Fruit fly (Drosophila melanogaster) ovary, adult (tissue): ENCODE data around the gene CG33080.

Experiments used
- CG17801 ChIP-seq: fragments of 200-800 bp; optimal IDR thresholded peaks from 2 replicates; lab custom pipeline; 2019; ENCODE audit warnings: missing biosample characterization, mild to moderate bottlenecking, missing genetic modification characterization, moderate library complexity; ENCODE audit not compliant: partially characterized antibody

Gene CG33080

DNA sequence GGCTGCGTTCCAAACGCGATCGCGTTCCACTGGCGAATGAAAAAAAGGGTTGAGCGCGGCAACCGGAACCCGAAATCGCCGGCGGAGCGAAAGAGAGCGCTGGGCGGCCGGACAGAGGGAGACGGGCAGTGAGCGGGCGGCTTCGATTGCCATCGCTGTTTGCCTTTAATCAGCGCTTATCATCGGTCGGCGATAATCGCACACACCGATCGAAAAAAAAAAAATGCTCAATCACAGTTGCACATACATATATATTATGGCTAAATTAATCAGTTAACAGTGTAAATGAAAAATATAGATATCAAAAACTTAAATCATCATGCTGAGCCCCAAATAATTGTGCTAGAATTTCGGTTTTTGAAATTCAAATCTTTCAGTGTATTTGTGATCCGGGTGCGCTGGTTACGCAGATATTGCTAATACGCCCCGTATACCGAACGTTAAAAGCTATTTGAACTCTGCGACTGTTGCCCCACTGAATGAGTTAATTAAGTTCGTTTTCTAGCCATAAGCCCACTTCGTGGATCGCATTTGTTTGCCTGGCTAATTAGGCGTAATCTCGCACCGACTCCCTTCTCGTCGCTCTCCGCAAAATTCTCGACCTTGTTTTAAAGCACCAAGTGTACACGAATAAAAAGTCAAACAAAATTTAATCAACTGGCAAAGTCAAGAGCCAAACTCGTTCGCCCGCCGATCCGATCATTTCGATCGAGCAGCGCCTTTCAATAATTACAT lies at the start of gene CG33080:
CG33080 (minus strand) TSS at position 38 of the 735 bp plus-strand sequence.
- TF ChIP-seq CG17801: no peak

DNA sequence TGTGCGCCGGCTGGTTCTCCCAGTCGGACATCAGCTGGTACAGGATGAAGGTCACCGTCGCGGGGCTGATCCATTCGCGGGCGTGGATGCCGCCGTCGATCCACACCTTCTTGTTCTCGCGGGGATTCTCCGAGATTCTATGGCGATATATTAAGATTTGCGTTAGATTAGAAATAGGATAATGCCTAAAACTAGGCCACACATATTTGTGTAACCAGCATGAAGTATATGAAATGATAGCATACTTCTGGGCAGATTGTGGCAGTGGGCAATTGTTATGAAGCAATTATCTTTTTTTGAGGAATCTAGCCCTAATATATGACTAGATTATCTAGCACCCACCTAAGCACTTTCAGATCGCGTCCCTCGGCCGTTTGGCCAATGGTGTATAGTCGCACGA lies 49.2 kb upstream of the CG33080 start:
- no peak for TF ChIP-seq CG17801

DNA sequence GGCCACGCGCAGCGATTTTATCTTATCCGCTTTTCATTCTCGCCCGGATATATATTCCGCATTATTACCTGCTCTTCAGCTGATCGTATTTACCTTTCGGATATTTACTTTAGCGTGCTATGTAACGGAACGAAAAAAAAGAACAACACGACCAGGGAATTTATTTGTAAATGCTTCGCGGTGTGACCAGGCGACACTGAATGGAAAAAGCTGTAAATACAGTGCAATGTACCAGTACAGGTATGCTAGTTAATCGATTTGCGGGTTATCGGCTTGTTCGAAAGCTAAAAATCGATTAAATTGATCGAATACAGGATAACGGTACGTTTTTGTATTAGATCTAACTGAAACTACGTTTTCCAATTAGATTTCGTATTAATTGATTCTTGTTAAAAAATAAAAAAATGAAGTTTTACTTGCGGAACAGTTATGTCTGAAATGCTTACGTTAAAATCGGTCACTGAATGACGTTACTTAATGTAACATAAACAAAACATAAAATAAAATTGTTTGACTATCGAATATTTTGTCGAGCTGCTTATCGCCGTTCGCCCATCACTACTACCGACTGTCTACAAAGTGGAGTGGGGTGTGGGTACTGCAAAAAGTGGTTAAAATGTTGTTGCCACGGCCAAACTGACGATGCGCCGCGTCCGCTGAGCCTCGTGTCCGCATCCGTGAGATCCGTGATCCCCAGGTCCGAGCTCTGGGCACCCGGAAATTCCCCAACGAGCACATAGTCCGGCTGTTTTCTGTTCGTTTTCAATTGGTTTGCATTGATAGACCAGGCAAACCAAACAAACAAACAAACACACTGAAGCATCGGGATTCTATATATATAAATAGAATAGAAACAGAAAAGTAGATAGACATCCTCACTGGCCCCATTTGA lies 46.7 kb upstream of the CG33080 start, which contains the start of the genes MAPk-Ak2 and CG42699:
MAPk-Ak2 (minus strand) TSS at position 203 of the 892 bp plus-strand sequence.
CG42699 (plus strand) TSS at position 553 of the 892 bp plus-strand sequence.
- peak; percentile 71 for TF ChIP-seq CG17801

DNA sequence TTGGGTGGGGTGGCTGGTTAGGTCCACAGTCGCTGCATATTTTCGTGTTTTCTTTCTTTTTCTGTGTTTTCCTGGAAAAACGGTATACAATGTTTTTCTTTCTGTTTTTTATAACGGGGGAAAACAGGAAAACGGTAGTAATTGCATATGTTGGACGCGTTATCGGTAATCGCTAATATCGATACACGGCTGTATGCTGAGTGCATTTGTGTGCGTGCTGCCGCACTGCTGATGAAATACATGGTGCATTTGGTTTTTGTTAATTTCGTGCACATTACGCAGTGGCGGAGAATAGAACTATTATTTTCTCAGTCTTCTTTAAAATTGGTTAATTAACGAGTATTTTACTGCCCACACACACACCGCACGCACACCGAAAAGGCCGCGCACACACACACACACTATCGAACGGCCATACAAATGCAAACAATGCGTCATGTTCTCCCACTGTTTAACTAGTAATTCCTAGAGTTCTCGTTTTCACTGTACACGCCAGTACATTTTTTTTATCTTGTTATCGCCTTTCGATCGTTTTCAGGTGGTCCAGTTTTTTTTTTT lies 45.9 kb upstream of the CG33080 start:
- TF ChIP-seq CG17801: no peak

DNA sequence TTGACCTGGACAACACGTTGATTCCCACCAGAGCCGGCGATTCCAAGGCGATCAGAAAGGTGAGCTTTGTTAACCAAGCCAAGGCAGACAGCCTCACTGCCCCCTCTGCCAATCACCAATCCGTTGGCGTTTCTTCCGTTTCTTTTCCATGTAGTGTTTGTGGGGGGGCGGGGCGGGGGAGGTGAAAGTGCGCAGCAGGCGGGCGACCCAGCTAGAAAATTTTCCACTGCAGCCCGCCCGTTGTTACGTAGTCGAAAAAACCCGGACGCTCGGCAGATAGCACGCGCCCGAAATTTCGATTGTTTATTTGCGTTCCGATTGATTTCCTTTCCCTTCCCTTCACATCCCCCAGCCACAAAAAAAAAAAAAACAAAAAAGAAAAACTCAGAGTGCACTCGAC lies 38.6 kb upstream of the CG33080 start:
- no peak for TF ChIP-seq CG17801

DNA sequence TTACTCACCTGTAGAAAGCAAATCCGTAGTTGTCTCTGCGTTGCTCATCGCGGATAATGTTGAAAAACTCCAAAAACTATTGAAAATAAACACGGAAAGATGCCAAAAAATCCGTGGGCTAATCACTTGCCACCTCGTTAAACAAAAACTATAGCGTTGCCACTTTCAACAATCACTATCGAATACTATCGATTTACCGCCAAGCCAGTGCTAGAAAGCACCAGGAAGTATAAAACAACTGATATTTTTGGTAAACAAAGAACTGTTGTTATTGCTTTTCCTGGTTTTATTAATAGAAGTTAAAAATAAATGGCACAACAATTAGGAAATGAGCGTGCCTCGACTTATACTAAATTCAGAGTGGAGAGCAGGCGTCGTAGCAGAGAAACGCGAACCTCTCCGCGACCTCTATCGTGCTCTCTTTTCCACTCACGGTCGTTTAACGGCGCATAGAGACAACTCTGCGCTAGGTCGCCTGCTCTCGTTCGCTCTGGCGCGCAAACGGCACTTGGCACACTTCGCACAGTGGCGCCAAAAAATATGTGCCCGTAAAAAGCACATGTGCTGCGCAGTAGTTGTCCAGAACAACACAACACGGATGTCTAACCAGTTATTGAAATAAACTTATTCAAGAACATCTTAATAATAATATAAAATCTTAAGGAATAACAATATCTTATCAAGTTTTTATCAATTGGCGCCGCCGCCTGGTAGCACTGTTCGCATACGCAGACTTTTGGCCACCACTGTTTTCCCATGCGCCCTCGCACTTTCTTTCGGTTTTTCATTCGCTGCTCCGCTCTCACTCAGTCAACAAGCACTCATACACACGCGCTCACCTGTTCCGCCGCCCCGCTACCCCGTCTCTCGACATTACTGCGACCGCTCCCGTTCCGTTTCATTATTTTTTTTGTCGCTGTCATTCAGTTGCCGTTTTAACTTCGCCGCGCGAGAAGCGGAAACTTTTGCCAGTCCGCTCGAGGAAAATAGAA lies 37.6 kb upstream of the CG33080 start, which contains the start of the genes lin-52 and CG15771:
lin-52 (minus strand) TSS at position 122 of the 992 bp plus-strand sequence.
CG15771 (plus strand) TSS at position 738 of the 992 bp plus-strand sequence.
- peak; percentile 96 for TF ChIP-seq CG17801

DNA sequence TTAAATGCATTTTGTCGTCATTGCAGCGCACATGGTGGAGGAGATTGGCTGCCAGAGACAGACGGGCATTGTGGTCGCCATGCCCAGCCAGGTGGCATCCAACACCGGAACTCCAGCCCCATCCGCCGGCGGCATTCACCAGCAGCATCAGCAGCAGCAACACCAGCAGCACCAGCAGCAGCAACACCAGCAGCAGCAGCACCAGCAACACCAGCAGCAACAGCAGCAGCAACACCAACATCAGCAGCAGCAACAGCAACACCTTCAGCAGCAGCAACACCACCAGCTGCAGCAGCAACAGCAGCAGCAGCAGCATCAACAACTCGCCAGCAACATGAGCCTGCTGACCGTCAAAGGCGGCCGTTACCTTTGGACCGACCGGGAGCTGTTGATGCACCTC lies 35.3 kb upstream of the CG33080 start:
- no peak for TF ChIP-seq CG17801

DNA sequence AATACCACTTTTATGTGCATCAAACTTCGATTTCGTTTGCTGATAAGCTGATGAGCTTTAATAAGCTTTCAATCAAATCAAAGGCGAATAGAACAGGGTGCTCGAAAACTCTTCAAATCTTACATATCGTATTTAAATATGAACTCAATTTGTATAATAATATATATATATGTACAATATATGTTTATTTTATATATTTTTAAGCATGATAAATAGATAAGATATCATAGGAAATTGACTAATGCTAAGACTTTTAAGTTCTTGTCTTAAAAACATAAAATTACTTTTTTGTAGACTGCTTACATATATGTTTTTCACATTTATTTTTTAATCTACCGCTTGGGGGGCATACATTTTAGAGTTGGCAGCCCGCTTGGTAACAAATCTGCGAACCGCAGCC lies 34.4 kb upstream of the CG33080 start, which contains the start of gene CG15772:
CG15772 (plus strand) TSS at position 301 of the 400 bp plus-strand sequence.
- TF ChIP-seq CG17801: no peak

DNA sequence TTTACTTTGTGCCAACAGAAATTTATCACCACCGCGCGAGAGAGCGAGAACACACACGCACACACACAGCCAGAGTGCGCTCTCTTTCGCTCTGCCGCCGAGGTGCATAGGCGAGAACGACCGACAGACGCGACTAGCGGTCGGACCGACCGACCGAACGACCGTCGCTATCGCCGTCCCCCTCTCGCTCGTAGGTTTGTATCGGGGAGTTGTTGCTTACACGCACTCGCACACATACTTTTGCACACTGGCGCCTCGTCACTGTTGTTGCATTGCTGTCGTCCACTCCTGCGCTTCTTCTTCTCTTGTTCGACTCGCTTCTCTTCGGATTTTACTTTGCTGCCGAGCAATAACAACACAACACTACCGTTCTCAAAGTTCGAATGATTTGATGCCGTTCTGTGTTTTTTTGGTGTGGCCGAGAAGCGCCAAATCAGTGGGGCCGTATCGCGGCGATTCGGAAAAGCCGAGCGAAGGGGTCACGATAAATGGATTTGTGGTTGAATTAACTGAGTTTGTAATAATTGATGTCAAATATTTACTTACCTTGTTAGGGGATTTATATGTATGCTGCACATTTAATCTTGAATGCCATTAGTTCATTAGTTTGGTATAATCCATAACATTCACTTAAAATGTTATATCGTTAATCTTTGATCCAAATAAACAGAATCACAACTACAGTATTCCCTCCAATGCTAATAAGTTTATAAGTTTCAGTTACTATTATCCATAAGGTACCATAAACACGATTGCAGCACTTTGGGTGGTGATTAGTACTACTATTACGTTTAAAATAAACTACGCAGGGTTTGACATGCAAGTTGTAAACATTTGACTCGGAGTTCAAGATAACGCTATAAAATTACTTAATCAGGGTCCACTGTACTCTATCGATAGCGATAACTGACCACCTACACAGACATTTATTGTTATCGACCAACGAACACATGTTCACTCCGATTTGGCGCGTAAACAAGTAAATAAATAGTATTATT lies 29.6 kb upstream of the CG33080 start, which contains the start of the genes IntS6 and Rtel1:
IntS6 (minus strand) TSS at position 391 of the 998 bp plus-strand sequence.
Rtel1 (plus strand) TSS at position 884 of the 998 bp plus-strand sequence.
- peak; percentile 95 for TF ChIP-seq CG17801

DNA sequence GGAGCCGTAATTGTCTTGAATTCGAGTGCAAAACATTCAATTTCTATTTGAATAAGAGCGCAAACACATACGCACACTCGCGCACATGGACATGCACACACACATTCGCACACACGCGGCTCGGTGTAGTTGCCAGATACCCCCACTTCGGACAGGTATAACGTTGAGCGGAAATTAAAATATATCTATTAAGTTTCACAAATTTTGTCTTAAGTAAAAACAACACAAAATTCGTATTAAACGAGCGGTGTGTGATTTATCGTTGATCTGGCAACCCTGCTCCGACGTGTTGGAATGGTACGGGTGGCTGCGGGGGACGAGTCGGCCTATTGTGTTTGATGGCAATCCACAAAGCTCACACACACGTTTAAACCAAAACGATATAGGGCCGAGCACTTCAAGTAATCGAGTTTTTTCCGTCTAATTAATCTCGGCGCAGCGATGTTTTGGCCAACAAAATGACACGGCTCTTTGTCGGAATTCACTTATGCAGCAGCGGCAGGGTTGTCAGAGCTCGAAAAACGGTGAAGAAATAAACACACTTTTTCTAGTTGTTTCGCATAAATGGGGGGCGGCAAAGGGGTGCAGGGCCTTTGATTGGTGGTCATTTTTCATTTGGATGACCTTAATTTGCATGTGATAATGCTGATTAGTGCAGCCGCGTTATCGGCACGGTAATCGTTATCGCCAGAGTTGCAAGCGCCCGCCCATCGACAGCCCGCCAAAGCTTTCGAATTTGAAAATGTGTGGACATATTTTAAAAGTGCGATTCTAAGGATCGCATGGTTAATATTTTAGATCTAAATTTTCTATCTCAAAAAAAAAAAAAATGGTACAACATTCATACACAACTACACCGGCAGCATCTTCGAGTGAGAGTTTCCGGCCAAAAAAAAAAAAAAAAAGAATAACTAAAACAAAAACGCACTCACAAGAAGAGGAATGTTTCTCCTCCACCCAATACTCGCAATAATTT lies 28.6 kb upstream of the CG33080 start:
- peak; percentile 79 for TF ChIP-seq CG17801

DNA sequence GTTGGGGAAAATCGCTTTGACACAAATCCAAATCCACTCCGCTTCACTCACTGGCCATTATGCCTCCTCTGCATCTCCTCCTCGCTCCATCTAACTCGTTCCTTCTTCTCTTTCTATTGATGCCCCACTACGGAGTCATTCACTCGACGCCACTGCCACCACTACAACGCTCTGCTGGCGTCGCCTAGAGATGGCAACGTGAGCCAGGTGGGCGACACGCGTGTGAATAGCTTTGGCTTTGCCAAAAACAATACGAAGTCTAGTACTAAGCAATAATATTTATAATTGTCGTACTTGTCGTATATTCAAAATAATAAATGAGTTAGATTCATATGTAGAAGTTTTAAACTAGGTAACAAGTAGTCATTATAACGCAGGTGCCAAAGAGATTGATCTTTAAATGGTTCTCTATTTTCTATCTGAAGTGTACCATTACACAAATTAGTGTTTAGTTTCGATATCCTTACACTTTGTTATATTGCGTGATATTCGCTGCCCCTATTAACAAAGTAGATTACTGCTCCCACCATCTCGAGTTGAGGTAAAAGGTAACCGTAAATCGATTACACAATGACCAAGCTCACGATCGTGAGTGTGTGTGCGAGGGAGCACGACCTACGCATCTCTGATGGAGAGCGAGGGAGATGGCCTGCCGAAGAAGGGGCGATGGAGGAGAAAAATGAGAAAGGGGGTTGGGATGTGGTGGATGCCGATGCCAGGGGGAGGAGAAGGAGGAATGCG lies 27.6 kb upstream of the CG33080 start:
- TF ChIP-seq CG17801: no peak

DNA sequence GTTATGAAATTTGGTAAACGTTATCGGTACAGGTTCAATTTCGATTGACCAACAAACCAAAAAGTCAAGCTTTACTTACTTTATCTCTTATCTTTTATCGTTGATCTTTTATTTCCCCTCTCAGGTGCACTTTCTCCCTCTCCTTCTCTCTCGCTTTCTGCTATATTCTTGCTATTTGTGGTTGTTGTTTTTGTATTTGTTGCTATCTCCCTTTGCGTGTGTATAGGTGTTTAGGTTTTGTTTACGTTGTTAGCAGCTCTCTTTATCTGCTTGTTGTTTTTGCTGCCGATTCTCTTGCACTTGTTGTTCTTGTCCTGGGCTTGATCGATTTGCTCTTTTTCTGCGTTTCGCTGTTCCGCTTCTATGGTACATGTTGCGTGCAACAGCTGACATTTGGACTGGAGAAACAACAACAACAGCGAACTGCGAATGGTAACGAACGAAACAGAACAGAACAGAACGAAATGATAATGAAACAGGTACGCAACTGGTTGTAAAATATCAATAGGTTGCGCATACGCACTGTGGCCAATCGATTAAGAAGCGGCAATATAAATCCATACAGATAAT lies 26.8 kb upstream of the CG33080 start:
- TF ChIP-seq CG17801: no peak
